Worm (Caenorhabditis elegans): ENCODE results near the gene myrf-2.

- TF ChIP-seq mab-5 (tag; optimal IDR thresholded peaks at IDR 0.05) (no peak), snpc-4 (tag; optimal IDR thresholded peaks at IDR 0.05) (no peak), mep-1 (tag; optimal IDR thresholded peaks at IDR 0.05) (no peak), unc-62 (GFP tag; optimal IDR thresholded peaks at IDR 0.05) (no peak), lsy-2 (tag; optimal IDR thresholded peaks at IDR 0.05) (no peak), mls-2 (tag; optimal IDR thresholded peaks at IDR 0.05) (no peak), lin-13 (tag; optimal IDR thresholded peaks at IDR 0.05) (no peak), blmp-1 (tag; optimal IDR thresholded peaks at IDR 0.05) (no peak)
These were observed 10.5 kb downstream of the myrf-2 start, which contains the start of gene arrd-28 for ce11 chrX:10183695-10184094.

Data from whole organism, mixed stage, embryonic.